Worm (Caenorhabditis elegans) whole organism, young adult: ENCODE data around the gene npr-27.

Experiments
- K11D2.4 ChIP-seq: fragments of 200-800 bp; sonication (Bioruptor generic); IDR thresholded peaks from 2 replicates; pipeline ENCODE4 v1.3.6; 2022; ENCODE audit warnings: missing genetic modification reagents, missing genetic modification characterization, missing compliant biosample characterization
- aptf-3 ChIP-seq: fragments of 200-800 bp; sonication (Bioruptor generic); IDR thresholded peaks from 2 replicates; pipeline ENCODE4 v1.3.6; 2022; ENCODE audit warnings: missing genetic modification characterization, missing compliant biosample characterization
- ets-4 ChIP-seq: fragments of 200-800 bp; sonication (Bioruptor generic); optimal IDR thresholded peaks from 2 replicates; lab custom pipeline; 2018; ENCODE audit warnings: mild to moderate bottlenecking, missing genetic modification characterization, missing compliant biosample characterization
- him-1 ChIP-seq: sonication (generic microtip); optimal IDR thresholded peaks from 2 replicates; lab custom pipeline; 2016; ENCODE audit warnings: missing genotype, missing genetic modification reagents, missing genetic modification characterization, missing compliant biosample characterization
- mes-4 ChIP-seq: sonication (generic microtip); optimal IDR thresholded peaks from 2 replicates; lab custom pipeline; 2016; ENCODE audit warnings: missing genotype, missing genetic modification characterization, missing compliant biosample characterization
- nhr-27 ChIP-seq: fragments of 200-800 bp; sonication (Bioruptor generic); optimal IDR thresholded peaks from 2 replicates; lab custom pipeline; 2018; ENCODE audit warnings: mild to moderate bottlenecking, missing genetic modification characterization, moderate library complexity, missing compliant biosample characterization

ce11 chrIV:7294121-7294520 lies 11.3 kb upstream of the npr-27 start, which contains the start of gene F42C5.5:
- TF ChIP-seq ets-4 (no peak), aptf-3 (GFP tag; lab: Robert Waterston, UW) (no peak), mes-4 (tag; lab: Kevin White, UChicago) (no peak), nhr-27 (no peak), him-1 (tag; lab: Kevin White, UChicago) (no peak), K11D2.4 (GFP tag; lab: Robert Waterston, UW) (no peak)
